Worm (Caenorhabditis elegans) whole organism, late embryonic: ENCODE results near the gene erd-2.2.

Experiments
- F13H6.1 ChIP-seq: sonication (generic microtip); optimal IDR thresholded peaks from 2 replicates; lab custom pipeline; 2016; ENCODE audit warnings: missing genetic modification characterization, missing compliant biosample characterization
- K09A11.1 ChIP-seq: sonication (generic microtip); optimal IDR thresholded peaks from 2 replicates; lab custom pipeline; 2017; ENCODE audit warnings: antibody characterized with exemption, mild to moderate bottlenecking, missing genetic modification characterization, missing compliant biosample characterization; ENCODE audit not compliant: insufficient read depth
- Y22D7AL.16 ChIP-seq: sonication (generic microtip); optimal IDR thresholded peaks from 2 replicates; lab custom pipeline; 2016; ENCODE audit warnings: missing genetic modification characterization, missing compliant biosample characterization
- ceh-18 ChIP-seq: sonication (generic microtip); optimal IDR thresholded peaks from 2 replicates; lab custom pipeline; 2016; ENCODE audit warnings: missing genetic modification characterization, missing compliant biosample characterization
- ceh-2 ChIP-seq: sonication (generic microtip); optimal IDR thresholded peaks from 2 replicates; lab custom pipeline; 2016; ENCODE audit warnings: missing genotype, missing genetic modification characterization, missing compliant biosample characterization
- ceh-30 ChIP-seq: fragments of 150-350 bp; optimal IDR thresholded peaks from 2 replicates; lab custom pipeline; 2014; ENCODE audit warnings: missing biosample characterization, missing genetic modification characterization
- ceh-34 ChIP-seq: sonication (generic microtip); optimal IDR thresholded peaks from 2 replicates; lab custom pipeline; 2016; ENCODE audit warnings: mild to moderate bottlenecking, missing genetic modification characterization, missing compliant biosample characterization
- ceh-45 ChIP-seq: fragments of 200-800 bp; sonication (Bioruptor generic); IDR thresholded peaks from 2 replicates; pipeline ENCODE4 v1.3.6; 2022; ENCODE audit warnings: missing genetic modification reagents, missing genetic modification characterization, missing compliant biosample characterization
- ceh-6 ChIP-seq: fragments of 200-800 bp; sonication (Bioruptor generic); optimal IDR thresholded peaks from 2 replicates; lab custom pipeline; 2018; ENCODE audit warnings: mild to moderate bottlenecking, missing genetic modification characterization, missing compliant biosample characterization
- dmd-4 ChIP-seq: sonication (generic microtip); optimal IDR thresholded peaks from 2 replicates; lab custom pipeline; 2016; ENCODE audit warnings: borderline replicate concordance, missing genetic modification characterization, missing compliant biosample characterization
- elt-2 ChIP-seq: sonication (generic microtip); optimal IDR thresholded peaks from 2 replicates; lab custom pipeline; 2016; ENCODE audit warnings: missing genetic modification reagents, missing genetic modification characterization, missing compliant biosample characterization
- elt-4 ChIP-seq: sonication (generic microtip); optimal IDR thresholded peaks from 2 replicates; lab custom pipeline; 2016; ENCODE audit warnings: missing genetic modification characterization, missing compliant biosample characterization
- eyg-1 ChIP-seq: sonication (generic microtip); optimal IDR thresholded peaks from 2 replicates; lab custom pipeline; 2016; ENCODE audit warnings: missing genotype, missing genetic modification characterization, missing compliant biosample characterization
- fkh-10 ChIP-seq: fragments of 150-350 bp; optimal IDR thresholded peaks from 2 replicates; lab custom pipeline; 2014; ENCODE audit warnings: missing biosample characterization, missing genetic modification reagents, missing genetic modification characterization
- hlh-13 ChIP-seq: fragments of 200-800 bp; sonication (Bioruptor generic); optimal IDR thresholded peaks from 2 replicates; lab custom pipeline; 2018; ENCODE audit warnings: mild to moderate bottlenecking, missing genetic modification characterization, missing compliant biosample characterization
- mec-3 ChIP-seq: sonication (generic microtip); optimal IDR thresholded peaks from 2 replicates; lab custom pipeline; 2016; ENCODE audit warnings: borderline replicate concordance, missing genetic modification characterization, missing compliant biosample characterization
- nfya-1 ChIP-seq: sonication (generic microtip); optimal IDR thresholded peaks from 2 replicates; lab custom pipeline; 2017; ENCODE audit warnings: missing genetic modification characterization, mild to moderate bottlenecking, missing compliant biosample characterization, antibody characterized with exemption, moderate library complexity
- nhr-11 ChIP-seq: fragments of 150-350 bp; optimal IDR thresholded peaks from 2 replicates; lab custom pipeline; 2014; ENCODE audit warnings: missing biosample characterization, missing genetic modification characterization
- pha-4 ChIP-seq: fragments of 150-350 bp; optimal IDR thresholded peaks from 2 replicates; lab custom pipeline; 2018; ENCODE audit warnings: missing biosample characterization, missing genetic modification reagents, missing genetic modification characterization
- pros-1 ChIP-seq: fragments of 150-350 bp; optimal IDR thresholded peaks from 2 replicates; lab custom pipeline; 2014; ENCODE audit warnings: missing biosample characterization, missing genetic modification reagents, missing genetic modification characterization
- sdc-2 ChIP-seq: sonication (generic microtip); optimal IDR thresholded peaks from 2 replicates; lab custom pipeline; 2016; ENCODE audit warnings: missing genotype, missing genetic modification characterization, missing compliant biosample characterization
- tbx-2 ChIP-seq: sonication (generic microtip); optimal IDR thresholded peaks from 2 replicates; lab custom pipeline; 2016; ENCODE audit warnings: missing genetic modification characterization, missing compliant biosample characterization
- tbx-7 ChIP-seq: sonication (generic microtip); optimal IDR thresholded peaks from 2 replicates; lab custom pipeline; 2016; ENCODE audit warnings: missing genotype, missing genetic modification characterization, missing compliant biosample characterization
- ttx-3 ChIP-seq: sonication (generic microtip); optimal IDR thresholded peaks from 2 replicates; lab custom pipeline; 2016; ENCODE audit warnings: missing genetic modification reagents, missing genetic modification characterization, missing compliant biosample characterization
- unc-42 ChIP-seq: sonication (generic microtip); optimal IDR thresholded peaks from 2 replicates; lab custom pipeline; 2016; ENCODE audit warnings: missing genotype, missing genetic modification characterization, missing compliant biosample characterization
- unc-86 ChIP-seq: sonication (generic microtip); optimal IDR thresholded peaks from 2 replicates; lab custom pipeline; 2016; ENCODE audit warnings: missing genetic modification characterization, missing compliant biosample characterization
- zip-5 ChIP-seq: sonication (generic microtip); optimal IDR thresholded peaks from 2 replicates; lab custom pipeline; 2016; ENCODE audit warnings: missing genetic modification characterization, missing compliant biosample characterization

Gene erd-2.2

ce11 chrIII:5914717-5915116, 7.9 kb downstream of the erd-2.2 start:
- TF ChIP-seq nfya-1 (tag; lab: Kevin White, UChicago) (peak; percentile 55), Y22D7AL.16 (tag; lab: Kevin White, UChicago) (no peak), elt-2 (tag; lab: Kevin White, UChicago) (peak; percentile 5), tbx-2 (tag; lab: Kevin White, UChicago) (no peak)

DNA sequence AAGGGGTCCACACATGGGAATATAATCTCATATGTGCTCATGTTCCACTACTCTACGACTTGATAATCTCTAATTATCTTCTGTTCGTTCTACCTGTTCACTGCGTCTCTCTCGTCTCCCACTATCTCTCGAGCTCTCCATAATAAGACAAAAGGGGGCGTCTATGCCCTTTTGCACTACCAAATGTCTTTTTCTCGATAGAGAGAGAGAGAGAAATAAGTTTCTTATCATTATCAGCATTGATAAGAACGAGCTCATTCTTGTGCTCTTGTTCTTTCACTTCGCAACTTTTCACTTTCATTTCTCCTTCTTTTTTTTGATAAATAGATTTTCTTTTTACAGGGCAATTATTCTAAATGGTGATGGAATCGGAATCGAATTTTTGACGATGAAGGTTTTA, 9.1 kb downstream of the erd-2.2 start:
- TF ChIP-seq elt-2 (tag; lab: Kevin White, UChicago) = peak; percentile 94
- TF ChIP-seq ceh-2 = no peak

- TF ChIP-seq elt-2 (tag; lab: Kevin White, UChicago) = peak; percentile 23
- TF ChIP-seq hlh-13 (GFP tag; lab: Kevin White, UChicago) = no peak
- no peak for TF ChIP-seq elt-4
Observed at ce11 chrIII:5917365-5917958, 10.6 kb downstream of the erd-2.2 start.

ce11 chrIII:5919799-5920387, 13.0 kb downstream of the erd-2.2 start, which contains the start of the genes tdo-2 and C28H8.2:
Gene tdo-2 (minus strand): TSS chrIII:5919955.
Gene C28H8.2 (plus strand): TSS chrIII:5920322.
- TF ChIP-seq F13H6.1 (no peak), unc-86 (tag; lab: Kevin White, UChicago) (no peak), K09A11.1 (tag; lab: Kevin White, UChicago) (no peak), nfya-1 (tag; lab: Kevin White, UChicago) (no peak), tbx-7 (tag; lab: Kevin White, UChicago) (no peak), fkh-10 (GFP tag; lab: Kevin White, UChicago) (no peak)
- TF ChIP-seq, all 69 proteins: peak for 0

DNA sequence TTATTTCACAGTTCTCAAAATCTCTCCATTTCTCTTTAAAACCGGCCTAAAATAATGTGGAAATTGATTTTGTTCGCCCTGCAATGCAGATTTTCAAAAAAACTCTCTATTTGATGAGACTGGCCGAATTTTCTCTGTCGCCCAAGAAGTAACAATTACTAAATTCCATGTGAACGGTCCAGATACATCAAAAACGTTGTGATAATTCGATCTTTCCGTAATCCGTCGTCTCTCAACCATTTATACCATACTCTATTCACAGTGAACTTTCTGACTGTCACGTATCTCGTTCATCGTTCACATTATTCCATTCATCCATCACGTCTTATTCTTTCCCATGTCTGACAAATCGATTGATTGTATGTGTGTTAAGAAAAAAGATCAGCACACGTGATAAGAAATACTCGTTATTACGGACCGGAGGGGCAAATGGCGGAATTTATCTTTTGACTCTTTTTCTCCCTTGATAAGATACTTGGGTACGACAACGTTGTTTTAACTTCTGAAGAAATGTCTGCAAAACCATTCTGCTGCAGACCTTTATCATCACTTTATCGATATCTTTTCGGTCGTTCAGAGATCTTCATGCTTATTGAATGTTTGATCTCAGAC, 14.3 kb downstream of the erd-2.2 start:
- TF ChIP-seq pros-1 (tag; lab: Kevin White, UChicago) (no peak), elt-2 (tag; lab: Kevin White, UChicago) (peak; percentile 14)

DNA sequence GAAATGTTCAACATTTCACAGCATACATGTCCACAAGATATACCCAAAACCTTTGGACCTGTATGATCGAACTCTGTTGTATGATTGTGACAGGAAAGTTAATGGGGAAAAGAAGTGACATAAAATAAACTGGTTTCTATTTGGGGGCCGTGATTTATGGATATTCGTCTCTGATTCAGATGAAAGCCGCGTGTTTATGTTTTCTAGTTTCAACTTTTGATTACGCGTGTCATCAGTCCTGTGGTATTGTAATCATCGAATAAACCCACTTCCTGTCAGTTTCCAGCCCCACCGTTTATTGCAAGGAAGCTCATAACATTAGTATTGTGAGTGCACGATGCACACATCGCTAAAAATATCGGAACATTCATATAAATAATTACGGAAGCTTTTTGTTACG, 15.4 kb downstream of the erd-2.2 start:
- TF ChIP-seq K09A11.1 (tag; lab: Kevin White, UChicago) (no peak), nhr-11 (tag; lab: Kevin White, UChicago) (no peak), sdc-2 (tag; lab: Kevin White, UChicago) (no peak), eyg-1 (no peak), ceh-45 (GFP tag; lab: Robert Waterston, UW) (no peak), ttx-3 (tag; lab: Kevin White, UChicago) (no peak), dmd-4 (tag; lab: Kevin White, UChicago) (no peak), ceh-34 (no peak), mec-3 (tag; lab: Kevin White, UChicago) (no peak), ceh-18 (tag; lab: Kevin White, UChicago) (no peak), pha-4 (tag; lab: Kevin White, UChicago) (no peak), ceh-30 (tag; lab: Kevin White, UChicago) (no peak), ceh-6 (GFP tag; lab: Kevin White, UChicago) (no peak), zip-5 (tag; lab: Kevin White, UChicago) (no peak)
- TF ChIP-seq, all 69 proteins: peak for 0

ce11 chrIII:5925724-5926123, 18.9 kb downstream of the erd-2.2 start, which contains the start of the genes dnc-2 and bcl-7:
Gene dnc-2 (minus strand): TSS chrIII:5925756.
Gene bcl-7 (plus strand): TSS chrIII:5926086.
- TF ChIP-seq nfya-1 (tag; lab: Kevin White, UChicago) (no peak), unc-42 (peak; percentile 26)
